Worm (Caenorhabditis elegans) whole organism, young adult: Measurements from ENCODE around the gene cyp-42A1.

Source experiments
- B0019.2 ChIP-seq: fragments of 200-800 bp; sonication (Bioruptor generic); conservative IDR thresholded peaks from 2 replicates; pipeline ENCODE4 v1.3.6; 2022; ENCODE audit warnings: missing genetic modification reagents, missing genetic modification characterization, missing compliant biosample characterization
- B0336.3 ChIP-seq: fragments of 200-800 bp; sonication (Bioruptor generic); IDR thresholded peaks from 2 replicates; pipeline ENCODE4 v1.3.6; 2022; ENCODE audit warnings: missing genetic modification characterization, missing compliant biosample characterization
- C17E4.6 ChIP-seq: fragments of 200-800 bp; sonication (Bioruptor generic); IDR thresholded peaks from 2 replicates; pipeline ENCODE4 v1.3.6; 2022; ENCODE audit warnings: missing genetic modification reagents, missing genetic modification characterization, missing compliant biosample characterization
- F39B2.1 ChIP-seq: fragments of 200-800 bp; sonication (Bioruptor generic); IDR thresholded peaks from 2 replicates; pipeline ENCODE4 v1.3.6; 2022; ENCODE audit warnings: missing genetic modification reagents, missing genetic modification characterization, missing compliant biosample characterization
- F49E8.2 ChIP-seq: sonication (generic microtip); optimal IDR thresholded peaks from 3 replicates; lab custom pipeline; 2017; ENCODE audit warnings: missing genetic modification characterization, mild to moderate bottlenecking, missing compliant biosample characterization, antibody characterized with exemption, moderate library complexity; ENCODE audit not compliant: insufficient read depth
- F57C9.4 ChIP-seq: sonication (generic microtip); optimal IDR thresholded peaks from 2 replicates; lab custom pipeline; 2017; ENCODE audit warnings: mild to moderate bottlenecking, missing genetic modification characterization, missing compliant biosample characterization
- K11D2.4 ChIP-seq: fragments of 200-800 bp; sonication (Bioruptor generic); IDR thresholded peaks from 2 replicates; pipeline ENCODE4 v1.3.6; 2022; ENCODE audit warnings: missing genetic modification reagents, missing genetic modification characterization, missing compliant biosample characterization
- T26A5.8 ChIP-seq: sonication (generic microtip); optimal IDR thresholded peaks from 2 replicates; lab custom pipeline; 2016; ENCODE audit warnings: missing genetic modification characterization, missing compliant biosample characterization
- Y67H2A.10 ChIP-seq: fragments of 200-800 bp; sonication (Bioruptor generic); conservative IDR thresholded peaks from 2 replicates; pipeline ENCODE4 v1.3.6; 2022; ENCODE audit warnings: missing genetic modification reagents, missing genetic modification characterization, missing compliant biosample characterization
- Y95B8A.8 ChIP-seq: fragments of 200-800 bp; sonication (Bioruptor generic); IDR thresholded peaks from 2 replicates; pipeline ENCODE4 v1.3.6; 2022; ENCODE audit warnings: missing genetic modification reagents, missing genetic modification characterization, missing compliant biosample characterization
- ama-1 ChIP-seq, 3 experiments: fragments of 150-350 bp in 1 of 3; sonication (generic microtip) in 2 of 3; optimal IDR thresholded peaks; 2 replicates each; lab custom pipeline; 2014 to 2018; ENCODE audit warnings: missing biosample characterization in 2 of 3, missing genetic modification characterization in 2 of 3, missing genetic modification reagents in 2 of 3
- aptf-2 ChIP-seq: fragments of 200-800 bp; sonication (Bioruptor generic); conservative IDR thresholded peaks from 2 replicates; pipeline ENCODE4 v1.3.6; 2022; ENCODE audit warnings: missing genetic modification reagents, missing genetic modification characterization, missing compliant biosample characterization
- attf-3 ChIP-seq: fragments of 200-800 bp; sonication (Bioruptor generic); conservative IDR thresholded peaks from 2 replicates; pipeline ENCODE4 v1.3.6; 2022; ENCODE audit warnings: missing genetic modification reagents, missing genetic modification characterization, missing compliant biosample characterization
- bed-2 ChIP-seq: fragments of 200-800 bp; sonication (Bioruptor generic); IDR thresholded peaks from 2 replicates; pipeline ENCODE4 v1.3.6; 2022; ENCODE audit warnings: missing genetic modification reagents, missing genetic modification characterization, missing compliant biosample characterization
- cebp-1 ChIP-seq, 2 experiments: fragments of 200-800 bp in 1 of 2; sonication (Bioruptor generic) in 1 of 2; sonication (generic microtip) in 1 of 2; IDR thresholded peaks in 1 of 2; optimal IDR thresholded peaks in 1 of 2; 2 replicates each; pipeline versions ENCODE4 v1.3.6 to Lab custom; 2017 to 2022; ENCODE audit warnings: missing compliant biosample characterization in 2 of 2, missing genetic modification characterization in 2 of 2, mild to moderate bottlenecking in 1 of 2, missing genetic modification reagents in 1 of 2, moderate library complexity in 1 of 2
- cebp-2 ChIP-seq: fragments of 200-800 bp; sonication (Bioruptor generic); IDR thresholded peaks from 2 replicates; pipeline ENCODE4 v1.3.6; 2022; ENCODE audit warnings: missing genetic modification characterization, missing compliant biosample characterization
- chd-7 ChIP-seq: sonication (generic microtip); optimal IDR thresholded peaks from 2 replicates; lab custom pipeline; 2016; ENCODE audit warnings: mild to moderate bottlenecking, missing genetic modification characterization, moderate library complexity, missing compliant biosample characterization
- dox-1 ChIP-seq: fragments of 200-800 bp; sonication (Bioruptor generic); IDR thresholded peaks from 2 replicates; pipeline ENCODE4 v1.3.6; 2022; ENCODE audit warnings: missing genetic modification reagents, missing genetic modification characterization, missing compliant biosample characterization
- dpff-1 ChIP-seq: sonication (generic microtip); optimal IDR thresholded peaks from 2 replicates; lab custom pipeline; 2017; ENCODE audit warnings: mild to moderate bottlenecking, missing genetic modification characterization, missing compliant biosample characterization
- egl-18 ChIP-seq: fragments of 200-800 bp; sonication (Bioruptor generic); IDR thresholded peaks from 2 replicates; pipeline ENCODE4 v1.3.6; 2022; ENCODE audit warnings: missing genetic modification reagents, missing genetic modification characterization, missing compliant biosample characterization
- fkh-3 ChIP-seq: sonication (generic microtip); optimal IDR thresholded peaks from 2 replicates; lab custom pipeline; 2016; ENCODE audit warnings: mild to moderate bottlenecking, missing genetic modification characterization, missing compliant biosample characterization
- gei-17 ChIP-seq: fragments of 200-800 bp; sonication (Bioruptor generic); optimal IDR thresholded peaks from 2 replicates; lab custom pipeline; 2018; ENCODE audit warnings: mild to moderate bottlenecking, missing genetic modification characterization, missing compliant biosample characterization
- hlh-12 ChIP-seq: sonication (generic microtip); optimal IDR thresholded peaks from 2 replicates; lab custom pipeline; 2016; ENCODE audit warnings: missing genetic modification characterization, missing compliant biosample characterization
- hmg-1.2 ChIP-seq: fragments of 200-800 bp; sonication (Bioruptor generic); IDR thresholded peaks from 2 replicates; pipeline ENCODE4 v1.3.6; 2022; ENCODE audit warnings: missing genetic modification reagents, missing genetic modification characterization, missing compliant biosample characterization
- lag-1 ChIP-seq: fragments of 200-800 bp; sonication (Bioruptor generic); IDR thresholded peaks from 2 replicates; pipeline ENCODE4 v1.3.6; 2022; ENCODE audit warnings: missing genetic modification reagents, missing genetic modification characterization, missing compliant biosample characterization
- lin-26 ChIP-seq: fragments of 200-800 bp; sonication (Bioruptor generic); IDR thresholded peaks from 2 replicates; pipeline ENCODE4 v1.3.6; 2022; ENCODE audit warnings: missing genetic modification reagents, missing genetic modification characterization, missing compliant biosample characterization
- lsl-1 ChIP-seq: fragments of 200-800 bp; sonication (Bioruptor generic); optimal IDR thresholded peaks from 2 replicates; lab custom pipeline; 2018; ENCODE audit warnings: mild to moderate bottlenecking, missing genetic modification characterization, moderate library complexity, missing compliant biosample characterization
- madf-10 ChIP-seq: sonication (generic microtip); optimal IDR thresholded peaks from 2 replicates; lab custom pipeline; 2016; ENCODE audit warnings: mild to moderate bottlenecking, missing genetic modification characterization, missing compliant biosample characterization
- mel-28 ChIP-seq: sonication (generic microtip); optimal IDR thresholded peaks from 2 replicates; lab custom pipeline; 2016; ENCODE audit warnings: borderline replicate concordance, mild to moderate bottlenecking, missing genetic modification characterization, missing compliant biosample characterization
- nfya-1 ChIP-seq: sonication (generic microtip); optimal IDR thresholded peaks from 2 replicates; lab custom pipeline; 2017; ENCODE audit warnings: antibody characterized with exemption, missing compliant biosample characterization, missing genetic modification characterization, borderline replicate concordance; ENCODE audit not compliant: insufficient read depth
- nfya-2 ChIP-seq: fragments of 200-800 bp; sonication (Bioruptor generic); IDR thresholded peaks from 2 replicates; pipeline ENCODE4 v1.3.6; 2022; ENCODE audit warnings: missing genetic modification reagents, missing genetic modification characterization, missing compliant biosample characterization
- nhr-120 ChIP-seq: fragments of 200-800 bp; sonication (Bioruptor generic); IDR thresholded peaks from 2 replicates; pipeline ENCODE4 v1.3.6; 2022; ENCODE audit warnings: missing genetic modification characterization, missing compliant biosample characterization
- nhr-179 ChIP-seq: sonication (generic microtip); optimal IDR thresholded peaks from 2 replicates; lab custom pipeline; 2016; ENCODE audit warnings: mild to moderate bottlenecking, missing genetic modification characterization, missing compliant biosample characterization
- nhr-80 ChIP-seq: sonication (generic microtip); optimal IDR thresholded peaks from 2 replicates; lab custom pipeline; 2016; ENCODE audit warnings: missing genetic modification characterization, missing compliant biosample characterization
- pha-4 ChIP-seq: fragments of 150-350 bp; sonication (generic microtip); optimal IDR thresholded peaks from 2 replicates; lab custom pipeline; 2014; ENCODE audit warnings: missing biosample characterization, missing genetic modification reagents, missing genetic modification characterization
- rcor-1 ChIP-seq: fragments of 200-800 bp; sonication (Bioruptor generic); IDR thresholded peaks from 2 replicates; pipeline ENCODE4 v1.3.6; 2022; ENCODE audit warnings: missing genetic modification reagents, missing genetic modification characterization, missing compliant biosample characterization
- rpc-1 ChIP-seq, 2 experiments: fragments of 150-350 bp in 1 of 2; sonication (generic microtip) in 1 of 2; optimal IDR thresholded peaks; 2 replicates each; lab custom pipeline; 2014 to 2018; ENCODE audit warnings: missing biosample characterization in 1 of 2, missing genetic modification characterization in 1 of 2, missing genetic modification reagents in 1 of 2, missing genotype in 1 of 2
- sea-2 ChIP-seq: fragments of 200-800 bp; sonication (Bioruptor generic); IDR thresholded peaks from 2 replicates; pipeline ENCODE4 v1.3.6; 2022; ENCODE audit warnings: missing genetic modification characterization, missing compliant biosample characterization
- tbx-9 ChIP-seq: sonication (generic microtip); optimal IDR thresholded peaks from 2 replicates; lab custom pipeline; 2016; ENCODE audit warnings: borderline replicate concordance, missing genetic modification characterization, inconsistent platforms, missing compliant biosample characterization
- unc-62 ChIP-seq: fragments of 150-350 bp; optimal IDR thresholded peaks from 2 replicates; lab custom pipeline; 2014; ENCODE audit warnings: missing biosample characterization, missing genetic modification reagents, missing genetic modification characterization
- ztf-18 ChIP-seq: sonication (generic microtip); optimal IDR thresholded peaks from 2 replicates; lab custom pipeline; 2016; ENCODE audit warnings: missing genotype, mild to moderate bottlenecking, missing genetic modification characterization, missing compliant biosample characterization
- ztf-28 ChIP-seq: fragments of 200-800 bp; sonication (Bioruptor generic); IDR thresholded peaks from 2 replicates; pipeline ENCODE4 v1.3.6; 2022; ENCODE audit warnings: missing genetic modification reagents, missing genetic modification characterization, missing compliant biosample characterization
- ztf-3 ChIP-seq: fragments of 200-800 bp; sonication (Bioruptor generic); optimal IDR thresholded peaks from 2 replicates; lab custom pipeline; 2018; ENCODE audit warnings: mild to moderate bottlenecking, missing genetic modification characterization, missing compliant biosample characterization

cyp-42A1 gene

DNA sequence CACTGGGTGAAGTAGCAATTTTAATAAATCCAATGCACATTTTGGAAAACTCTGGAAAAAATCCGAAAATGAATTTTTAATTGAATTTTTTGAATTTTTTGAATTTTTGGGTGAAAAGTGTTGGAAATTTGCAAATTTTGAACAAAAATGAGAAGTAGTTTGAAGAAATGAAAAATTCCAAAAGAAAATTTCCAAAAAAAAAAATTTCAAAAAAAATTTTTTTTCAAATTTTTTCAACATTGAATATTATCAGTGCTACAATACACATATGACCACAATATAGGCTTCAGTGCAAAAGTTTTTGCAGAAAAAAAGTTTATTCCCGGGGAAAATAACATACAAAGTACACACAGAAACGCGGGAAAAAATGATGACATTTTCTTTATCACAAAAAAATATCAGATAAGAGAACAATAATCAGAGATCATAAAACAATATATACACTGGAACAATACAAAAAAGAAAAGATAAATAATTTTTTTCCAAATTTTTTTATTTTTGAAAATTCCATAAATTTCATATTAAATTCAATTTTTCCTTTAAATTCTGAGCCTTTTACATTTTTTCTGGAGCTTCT is 45.5 kb downstream of the cyp-42A1 start, which contains the start of gene hrg-10:
Gene hrg-10, minus strand, starts transcription at position 51 of the 577 bp plus-strand sequence.
- TF ChIP-seq F39B2.1 (GFP tag; lab: Robert Waterston, UW) (no peak), nhr-80 (tag; lab: Kevin White, UChicago) (peak; percentile 39)

DNA sequence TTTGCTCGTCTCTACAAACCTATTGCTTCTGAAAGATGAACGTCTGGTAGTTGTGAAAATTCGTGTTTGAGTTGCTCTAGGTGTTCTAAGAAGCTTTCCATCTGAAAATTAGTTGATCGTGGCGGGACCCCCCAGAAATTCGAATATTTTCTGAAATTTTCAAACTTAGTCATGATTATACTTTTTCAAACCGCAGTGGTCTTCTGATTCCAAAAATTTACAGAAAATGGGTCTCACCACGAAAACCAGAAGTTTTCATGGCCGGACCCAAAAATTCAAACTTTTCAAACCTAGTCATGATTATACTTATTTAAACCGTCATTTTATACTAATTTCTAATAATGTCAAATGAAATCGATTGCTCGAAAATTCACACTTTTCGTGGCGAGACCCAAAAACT is 48.2 kb downstream of the cyp-42A1 start, which contains the start of gene ztf-20:
Gene ztf-20, minus strand, starts transcription at position 101 of the 400 bp plus-strand sequence.
- TF ChIP-seq unc-62 (GFP tag; lab: Kevin White, UChicago) (no peak), fkh-3 (no peak), gei-17 (GFP tag; lab: Kevin White, UChicago) (no peak), C17E4.6 (GFP tag; lab: Robert Waterston, UW) (no peak), aptf-2 (GFP tag; lab: Robert Waterston, UW) (no peak), lin-26 (no peak), mel-28 (tag; lab: Kevin White, UChicago) (no peak), pha-4 (tag; lab: Kevin White, UChicago) (no peak), dpff-1 (tag; lab: Kevin White, UChicago) (no peak), hmg-1.2 (GFP tag; lab: Robert Waterston, UW) (no peak), K11D2.4 (GFP tag; lab: Robert Waterston, UW) (no peak), B0336.3 (no peak)

DNA sequence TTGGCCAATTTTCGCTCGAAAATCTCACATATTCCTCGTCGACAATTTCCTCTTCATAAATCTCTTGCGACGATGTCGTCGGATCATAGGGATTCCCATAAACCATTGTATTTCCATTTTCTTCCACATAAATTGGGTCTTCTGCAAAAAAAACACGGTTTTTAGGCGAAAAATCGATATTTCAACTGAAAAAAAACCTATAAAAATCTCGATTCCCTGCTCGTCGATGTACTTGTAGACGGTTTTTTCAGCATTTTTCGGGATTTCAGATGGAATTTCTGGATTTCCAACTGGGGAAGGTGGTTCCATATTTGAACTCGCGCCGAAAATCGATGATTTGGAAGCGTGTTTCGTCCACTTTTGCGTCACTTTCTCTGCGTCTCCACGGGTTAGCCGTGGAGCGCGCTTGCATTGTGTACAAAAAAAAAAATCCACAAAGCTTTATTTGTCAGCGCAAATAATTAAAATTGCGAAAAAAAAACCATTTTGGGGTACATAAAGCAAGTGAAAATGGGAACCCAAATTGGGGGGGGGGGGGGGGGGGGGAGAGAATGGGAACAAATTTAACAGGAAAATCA is 55.7 kb downstream of the cyp-42A1 start, which contains the start of gene Y39B6A.43:
Gene Y39B6A.43, minus strand, starts transcription at position 351 of the 578 bp plus-strand sequence.
- TF ChIP-seq nfya-1 (tag; lab: Kevin White, UChicago) (no peak), cebp-2 (peak; percentile 90; the same call in 1 of the 2 replicates), nhr-120 (GFP tag; lab: Robert Waterston, UW) (peak; percentile 91; the same call in 1 of the 2 replicates), cebp-1 (GFP tag; IDR thresholded peaks at IDR 0.05; lab: Robert Waterston, UW) (peak; percentile 83), cebp-1 (tag; optimal IDR thresholded peaks at IDR 0.05; lab: Kevin White, UChicago) (peak; percentile 94), F57C9.4 (peak; percentile 88), attf-3 (GFP tag; lab: Robert Waterston, UW) (peak; percentile 87), F49E8.2 (tag; lab: Kevin White, UChicago) (peak; percentile 97), bed-2 (peak; percentile 77), T26A5.8 (tag; lab: Kevin White, UChicago) (no peak), K11D2.4 (GFP tag; lab: Robert Waterston, UW) (peak; percentile 99), ama-1 (optimal IDR thresholded peaks at IDR 0.05; lab: Kevin White, UChicago) (no peak), ama-1 (GFP tag; optimal IDR thresholded peaks at IDR 0.05; lab: Kevin White, UChicago) (peak in 1 of 2 experiments; percentile 53), egl-18 (GFP tag; lab: Robert Waterston, UW) (peak; percentile 93), nhr-179 (tag; lab: Kevin White, UChicago) (no peak), nfya-2 (GFP tag; lab: Robert Waterston, UW) (0 out of 2 replicates have a peak, but pooled peaks have one; percentile 51), madf-10 (tag; lab: Kevin White, UChicago) (peak; percentile 88), Y67H2A.10 (peak; percentile 88), rpc-1 (optimal IDR thresholded peaks at IDR 0.05; lab: Kevin White, UChicago) (no peak), rpc-1 (tag; optimal IDR thresholded peaks at IDR 0.05; lab: Kevin White, UChicago) (peak; percentile 4), rcor-1 (GFP tag; lab: Robert Waterston, UW) (peak; percentile 98), ztf-3 (GFP tag; lab: Kevin White, UChicago) (peak; percentile 87), tbx-9 (tag; lab: Kevin White, UChicago) (no peak), hlh-12 (no peak), lsl-1 (GFP tag; lab: Kevin White, UChicago) (peak; percentile 90), B0019.2 (GFP tag; lab: Robert Waterston, UW) (peak; percentile 91), dox-1 (GFP tag; lab: Robert Waterston, UW) (peak; percentile 99), ztf-18 (tag; lab: Kevin White, UChicago) (peak; percentile 90), chd-7 (tag; lab: Kevin White, UChicago) (peak; percentile 97), sea-2 (GFP tag; lab: Robert Waterston, UW) (peak; percentile 82; the same call in 1 of the 2 replicates), Y95B8A.8 (peak; percentile 98), ztf-28 (peak; percentile 96), lag-1 (GFP tag; lab: Robert Waterston, UW) (0 out of 2 replicates have a peak, but pooled peaks have one; percentile 50)
